Worm (Caenorhabditis elegans): ENCODE measurements around the gene srt-39.

DNA sequence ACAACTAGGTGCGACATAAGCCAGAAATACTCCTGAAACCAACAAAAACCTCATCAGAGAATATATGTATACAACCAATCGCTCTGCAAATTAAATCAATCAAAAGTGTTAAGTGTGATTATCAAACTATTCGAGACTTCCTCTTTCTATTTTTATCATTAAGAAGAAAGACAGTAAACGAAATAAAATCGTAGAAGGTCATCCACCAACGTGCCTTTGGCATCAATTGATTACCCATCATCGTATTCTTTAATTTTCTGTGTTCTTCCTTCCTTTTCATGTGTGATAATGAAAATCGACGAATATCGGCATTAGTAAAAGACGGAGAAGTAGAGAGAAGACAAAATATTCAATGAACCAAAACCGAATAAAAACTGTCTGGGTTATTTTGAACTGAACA lies 27.3 kb downstream of the srt-39 start:
- no peak for TF ChIP-seq pat-9 (tag; optimal IDR thresholded peaks at IDR 0.05)
- TF ChIP-seq unc-55 (GFP tag; optimal IDR thresholded peaks at IDR 0.05) = no peak
- TF ChIP-seq ceh-14 (tag; optimal IDR thresholded peaks at IDR 0.05) = no peak
- no peak for TF ChIP-seq C08G9.2 (tag; optimal IDR thresholded peaks at IDR 0.05)
- TF ChIP-seq hlh-30 (tag; optimal IDR thresholded peaks at IDR 0.05; ENCODE audit: insufficient read depth) = no peak
- no peak for TF ChIP-seq F13H6.1 (tag; optimal IDR thresholded peaks at IDR 0.05)
- TF ChIP-seq pros-1 (tag; optimal IDR thresholded peaks at IDR 0.05) = no peak
- no peak for TF ChIP-seq rnt-1 (tag; optimal IDR thresholded peaks at IDR 0.05)
- no peak for TF ChIP-seq C38D4.7 (GFP tag; optimal IDR thresholded peaks at IDR 0.05)
